Worm (Caenorhabditis elegans): Measurements from ENCODE around the gene C55C3.73.

C55C3.73 gene

DNA sequence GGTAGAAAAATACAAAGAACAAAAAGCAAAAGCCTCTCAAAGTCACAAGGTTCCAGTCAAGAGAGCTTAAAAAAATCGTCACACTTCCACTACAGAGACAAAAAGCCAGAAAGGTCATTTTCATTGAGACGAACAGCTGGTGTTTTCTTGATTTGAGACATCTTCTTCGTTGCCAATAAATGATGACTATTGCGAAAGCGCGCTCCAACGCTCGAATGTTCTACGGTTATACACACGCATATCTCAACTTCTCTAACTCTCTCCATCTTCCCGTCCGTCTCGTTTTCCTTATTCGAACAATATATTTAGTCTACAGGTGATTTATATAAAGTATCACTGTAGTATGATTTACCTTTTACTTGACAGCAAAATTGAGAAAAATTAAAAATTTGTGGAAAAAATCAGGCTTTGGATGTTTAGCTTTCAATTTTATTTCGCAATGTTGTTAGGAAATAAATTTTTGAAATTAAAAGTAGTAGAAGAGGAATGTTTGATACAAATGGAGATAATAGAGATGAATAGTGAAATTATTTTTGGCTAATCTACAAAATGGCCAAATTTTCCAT is 37.8 kb downstream of the C55C3.73 start:
- no peak for TF ChIP-seq hlh-4 (tag; optimal IDR thresholded peaks at IDR 0.05)
- peak; percentile 63 for TF ChIP-seq snu-23 (GFP tag; optimal IDR thresholded peaks at IDR 0.05)
- TF ChIP-seq C16A3.4 (tag; optimal IDR thresholded peaks at IDR 0.05), result peak; percentile 11
- TF ChIP-seq mep-1 (tag; optimal IDR thresholded peaks at IDR 0.05), result peak; percentile 61
- TF ChIP-seq nhr-90 (tag; optimal IDR thresholded peaks at IDR 0.05; ENCODE audit: poor library complexity), result no peak
- TF ChIP-seq ceh-82 (tag; optimal IDR thresholded peaks at IDR 0.05), result peak in 1 of 3 experiments; percentile 12
- TF ChIP-seq zip-4 (GFP tag; optimal IDR thresholded peaks at IDR 0.05), result peak; percentile 42
- TF ChIP-seq elt-2 (tag; optimal IDR thresholded peaks at IDR 0.05), result no peak
- TF ChIP-seq lin-35 (GFP tag; optimal IDR thresholded peaks at IDR 0.05), result peak; percentile 40 to 69
- TF ChIP-seq swsn-7 (tag; optimal IDR thresholded peaks at IDR 0.05), result peak; percentile 36
- TF ChIP-seq nhr-20 (tag; optimal IDR thresholded peaks at IDR 0.05), result peak; percentile 49
- no peak for TF ChIP-seq nhr-19 (GFP tag; conservative IDR thresholded peaks at IDR 0.05)
- TF ChIP-seq blmp-1 (tag; optimal IDR thresholded peaks at IDR 0.05), result peak; percentile 53
- no peak for TF ChIP-seq tlp-1 (tag; optimal IDR thresholded peaks at IDR 0.05)
- TF ChIP-seq ama-1 (optimal IDR thresholded peaks at IDR 0.05), result peak; percentile 5
- no peak for TF ChIP-seq hlh-17 (GFP tag; optimal IDR thresholded peaks at IDR 0.05; ENCODE audit: borderline replicate concordance)
- peak; percentile 8 for TF ChIP-seq nhr-237 (tag; optimal IDR thresholded peaks at IDR 0.05)
- TF ChIP-seq nhr-71 (tag; optimal IDR thresholded peaks at IDR 0.05), result peak; percentile 63
- peak in 1 of 2 experiments; percentile 54 for TF ChIP-seq mdl-1 (tag; optimal IDR thresholded peaks at IDR 0.05)
- TF ChIP-seq efl-1 (optimal IDR thresholded peaks at IDR 0.05), result peak; percentile 14 to 46
- TF ChIP-seq efl-1 (GFP tag; optimal IDR thresholded peaks at IDR 0.05 in 1 of 2), result peak in 1 of 2 experiments; percentile 5
- TF ChIP-seq snpc-4 (tag; optimal IDR thresholded peaks at IDR 0.05), result peak; percentile 35
- peak in 2 of 6 experiments; percentile 29 to 66 for TF ChIP-seq elt-3 (tag; optimal IDR thresholded peaks at IDR 0.05)
- TF ChIP-seq dpl-1 (GFP tag; optimal IDR thresholded peaks at IDR 0.05), result peak; percentile 1 to 46 (median 27)
- no peak for TF ChIP-seq egl-13 (tag; optimal IDR thresholded peaks at IDR 0.05)
- TF ChIP-seq lsy-2 (tag; optimal IDR thresholded peaks at IDR 0.05), result peak; percentile 17 to 62
- TF ChIP-seq aly-2 (tag; optimal IDR thresholded peaks at IDR 0.05), result peak; percentile 12
- TF ChIP-seq nhr-85 (tag), result peak; percentile 81
- peak; percentile 5 for TF ChIP-seq nhr-47 (tag; optimal IDR thresholded peaks at IDR 0.05)
- TF ChIP-seq nhr-77 (tag; optimal IDR thresholded peaks at IDR 0.05), result no peak
- no peak for TF ChIP-seq fkh-4 (tag; optimal IDR thresholded peaks at IDR 0.05; ENCODE audit: borderline replicate concordance)
- peak; percentile 33 for TF ChIP-seq rnt-1 (tag; optimal IDR thresholded peaks at IDR 0.05)
- TF ChIP-seq lir-3 (tag; optimal IDR thresholded peaks at IDR 0.05; ENCODE audit: poor library complexity), result peak; percentile 8
- TF ChIP-seq lin-14 (GFP tag; optimal IDR thresholded peaks at IDR 0.05), result peak; percentile 85

DNA sequence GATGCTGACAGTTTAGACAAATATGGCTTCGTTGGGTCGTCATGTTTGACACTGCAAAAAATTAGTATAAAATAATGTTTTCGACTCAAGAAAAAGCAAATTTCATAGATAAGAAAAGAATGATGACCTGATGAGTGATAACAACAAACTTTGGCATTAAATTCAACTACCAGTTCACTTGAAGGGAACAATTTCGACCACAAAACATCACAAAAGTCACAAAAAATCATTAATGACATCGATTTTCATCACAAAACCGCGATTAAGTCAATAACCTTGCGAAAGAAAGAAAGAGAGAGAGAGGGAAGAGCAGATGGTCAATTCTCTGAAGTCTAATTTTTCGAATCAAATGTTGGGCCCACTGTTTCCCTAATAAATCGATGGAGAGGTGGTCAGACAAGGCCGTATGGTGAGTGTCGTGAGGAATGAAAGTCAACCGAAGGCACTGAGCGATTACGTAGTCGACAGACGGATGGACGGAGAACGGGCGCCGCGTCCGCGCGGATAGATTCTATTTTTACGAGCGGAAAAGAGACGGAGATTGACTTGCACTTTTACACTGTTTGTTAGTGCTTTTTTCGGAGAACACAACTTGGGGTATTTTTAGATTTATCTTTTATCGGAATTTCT is 38.8 kb downstream of the C55C3.73 start, which contains the start of gene bec-1:
TSS of gene bec-1 (minus strand) at position 51 of the 630 bp plus-strand sequence.
- TF ChIP-seq blmp-1 (tag; optimal IDR thresholded peaks at IDR 0.05) (peak; percentile 19), efl-1 (optimal IDR thresholded peaks at IDR 0.05) (no peak), efl-1 (GFP tag; optimal IDR thresholded peaks at IDR 0.05 in 1 of 2) (peak in 1 of 2 experiments; percentile 72), lin-14 (GFP tag; optimal IDR thresholded peaks at IDR 0.05) (peak; percentile 1), mab-9 (GFP tag; IDR thresholded peaks at IDR 0.05) (no peak), mep-1 (tag; optimal IDR thresholded peaks at IDR 0.05) (peak; percentile 2), nhr-11 (tag; optimal IDR thresholded peaks at IDR 0.05) (no peak)

DNA sequence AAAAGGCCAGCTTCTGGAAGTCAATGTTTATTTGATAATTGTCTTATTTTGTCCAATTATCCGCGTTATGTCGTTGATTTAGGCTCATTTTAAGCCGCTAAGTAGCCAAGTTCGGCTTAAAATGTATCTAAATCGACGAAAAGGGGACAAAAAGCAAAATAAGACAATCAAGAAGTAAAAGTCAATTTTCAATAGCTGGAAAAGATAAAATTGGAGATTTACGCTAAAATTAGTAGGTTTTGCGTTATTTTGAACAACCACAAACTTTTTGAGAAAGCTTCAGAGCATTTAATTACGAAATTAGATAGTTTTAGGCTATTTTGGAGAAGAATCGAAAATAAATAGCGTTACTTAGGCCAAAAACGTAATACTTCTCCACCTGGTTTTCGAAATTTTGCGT is 40.4 kb downstream of the C55C3.73 start:
- TF ChIP-seq lin-13 (GFP tag; optimal IDR thresholded peaks at IDR 0.05) (no peak), nhr-85 (tag) (peak; percentile 13), lin-15B (tag; optimal IDR thresholded peaks at IDR 0.05) (no peak), lin-39 (tag; optimal IDR thresholded peaks at IDR 0.05) (no peak)

Measured in whole organism, L1 larva.